Fruit fly (Drosophila melanogaster) whole organism, embryonic: ENCODE results near the gene CG4452.

Experiments used
- Atf-2 ChIP-seq: fragments of 200-800 bp; sonication (Bioruptor generic); optimal IDR thresholded peaks from 2 replicates; lab custom pipeline; 2016; ENCODE audit warnings: missing biosample characterization, missing genetic modification characterization
- CG10147 ChIP-seq: fragments of 200-800 bp; sonication (Bioruptor generic); optimal IDR thresholded peaks from 2 replicates; lab custom pipeline; 2019; ENCODE audit warnings: missing biosample characterization, mild to moderate bottlenecking, missing genetic modification characterization, moderate library complexity
- CG10321 ChIP-seq: fragments of 200-800 bp; sonication (Bioruptor generic); IDR thresholded peaks from 2 replicates; pipeline ENCODE4 v1.3.6; 2022; ENCODE audit warnings: missing biosample characterization, missing genetic modification characterization
- CG11085 ChIP-seq: fragments of 200-800 bp; sonication (Bioruptor generic); IDR thresholded peaks from 2 replicates; pipeline ENCODE4 v1.3.6; 2022; ENCODE audit warnings: missing biosample characterization, missing genetic modification characterization
- CG12104 ChIP-seq: fragments of 200-800 bp; sonication (Bioruptor generic); optimal IDR thresholded peaks from 3 replicates; lab custom pipeline; 2016; ENCODE audit warnings: missing biosample characterization, missing genetic modification characterization
- CG12155 ChIP-seq: fragments of 200-800 bp; sonication (Bioruptor generic); optimal IDR thresholded peaks from 3 replicates; lab custom pipeline; 2016; ENCODE audit warnings: missing biosample characterization, missing genetic modification characterization
- CG12219 ChIP-seq: fragments of 200-800 bp; sonication (Bioruptor generic); optimal IDR thresholded peaks from 3 replicates; lab custom pipeline; 2018; ENCODE audit warnings: missing biosample characterization, mild to moderate bottlenecking, missing genetic modification characterization
- CG12391 ChIP-seq: fragments of 200-800 bp; sonication (Bioruptor generic); optimal IDR thresholded peaks from 3 replicates; lab custom pipeline; 2018; ENCODE audit warnings: missing biosample characterization, mild to moderate bottlenecking, missing genetic modification characterization, moderate library complexity
- CG12769 ChIP-seq: fragments of 200-800 bp; sonication (Bioruptor generic); optimal IDR thresholded peaks from 2 replicates; lab custom pipeline; 2019; ENCODE audit warnings: missing biosample characterization, mild to moderate bottlenecking, missing genetic modification characterization, moderate library complexity
- CG14014 ChIP-seq: fragments of 200-800 bp; sonication (Bioruptor generic); IDR thresholded peaks from 2 replicates; pipeline ENCODE4 v1.3.6; 2022; ENCODE audit warnings: missing biosample characterization, missing genetic modification characterization
- CG15011 ChIP-seq: fragments of 200-800 bp; sonication (Bioruptor generic); optimal IDR thresholded peaks from 3 replicates; lab custom pipeline; 2018; ENCODE audit warnings: missing biosample characterization, mild to moderate bottlenecking, missing genetic modification characterization
- CG15479 ChIP-seq: fragments of 200-800 bp; sonication (Bioruptor generic); optimal IDR thresholded peaks from 3 replicates; lab custom pipeline; 2019; ENCODE audit warnings: missing biosample characterization, mild to moderate bottlenecking, missing genetic modification characterization, moderate library complexity
- CG16779 ChIP-seq: fragments of 200-800 bp; sonication (Bioruptor generic); IDR thresholded peaks from 2 replicates; pipeline ENCODE4 v1.3.6; 2022; ENCODE audit warnings: missing biosample characterization, missing genetic modification characterization
- CG17385 ChIP-seq: fragments of 200-800 bp; sonication (Bioruptor generic); optimal IDR thresholded peaks from 3 replicates; lab custom pipeline; 2018; ENCODE audit warnings: missing biosample characterization, mild to moderate bottlenecking, missing genetic modification characterization
- CG17568 ChIP-seq: fragments of 200-800 bp; sonication (Bioruptor generic); optimal IDR thresholded peaks from 2 replicates; lab custom pipeline; 2018; ENCODE audit warnings: missing biosample characterization, mild to moderate bottlenecking, missing genetic modification characterization, moderate library complexity
- CG1832 ChIP-seq: fragments of 200-800 bp; sonication (Bioruptor generic); optimal IDR thresholded peaks from 2 replicates; lab custom pipeline; 2017; ENCODE audit warnings: missing biosample characterization, mild to moderate bottlenecking, missing genetic modification characterization, inconsistent platforms
- CG30403 ChIP-seq: fragments of 200-800 bp; sonication (Bioruptor generic); optimal IDR thresholded peaks from 3 replicates; lab custom pipeline; 2016; ENCODE audit warnings: missing biosample characterization, missing genetic modification characterization
- CG33557 ChIP-seq: fragments of 200-800 bp; sonication (Bioruptor generic); optimal IDR thresholded peaks from 2 replicates; lab custom pipeline; 2019; ENCODE audit warnings: missing biosample characterization, mild to moderate bottlenecking, missing genetic modification characterization, moderate library complexity
- CG34376 ChIP-seq: fragments of 200-800 bp; sonication (Bioruptor generic); optimal IDR thresholded peaks from 2 replicates; lab custom pipeline; 2018; ENCODE audit warnings: missing biosample characterization, mild to moderate bottlenecking, missing genetic modification characterization
- CG4820 ChIP-seq: fragments of 200-800 bp; sonication (Bioruptor generic); optimal IDR thresholded peaks from 3 replicates; lab custom pipeline; 2016; ENCODE audit warnings: missing biosample characterization, missing genetic modification characterization
- CG9437 ChIP-seq: fragments of 200-800 bp; sonication (Bioruptor generic); optimal IDR thresholded peaks from 2 replicates; lab custom pipeline; 2018; ENCODE audit warnings: missing biosample characterization, mild to moderate bottlenecking, missing genetic modification characterization
- Camta ChIP-seq: fragments of 200-800 bp; sonication (Bioruptor generic); optimal IDR thresholded peaks from 2 replicates; lab custom pipeline; 2016; ENCODE audit warnings: missing biosample characterization, missing genetic modification characterization
- D ChIP-seq, 2 experiments: fragments of 200-800 bp in 1 of 2; fragments of >200 bp in 1 of 2; sonication (Bioruptor generic) in 1 of 2; optimal IDR thresholded peaks; 2 replicates in 1 of 2; 3 replicates in 1 of 2; lab custom pipeline; 2017; ENCODE audit warnings: mild to moderate bottlenecking in 1 of 2, missing biosample characterization in 1 of 2, missing genetic modification characterization in 1 of 2, missing genetic modification reagents in 1 of 2
- Dll ChIP-seq: fragments of 200-800 bp; sonication (Bioruptor generic); IDR thresholded peaks from 4 replicates; pipeline ENCODE4 v1.3.6; 2022; ENCODE audit warnings: missing biosample characterization, missing genetic modification characterization; ENCODE audit not compliant: partially characterized antibody
- ERR ChIP-seq: fragments of 200-800 bp; sonication (Bioruptor generic); optimal IDR thresholded peaks from 2 replicates; lab custom pipeline; 2016; ENCODE audit warnings: missing biosample characterization, missing genetic modification characterization
- Jarid2 ChIP-seq: fragments of 200-800 bp; sonication (Bioruptor generic); optimal IDR thresholded peaks from 3 replicates; lab custom pipeline; 2017; ENCODE audit warnings: mild to moderate bottlenecking, missing biosample characterization, missing genetic modification reagents, missing genetic modification characterization
- Lim3 ChIP-seq: fragments of 200-800 bp; sonication (Bioruptor generic); IDR thresholded peaks from 2 replicates; pipeline ENCODE4 v1.3.6; 2022; ENCODE audit warnings: missing biosample characterization, missing genetic modification characterization
- MBD-R2 ChIP-seq: fragments of 200-800 bp; sonication (Bioruptor generic); IDR thresholded peaks from 2 replicates; pipeline ENCODE4 v1.3.6; 2022; ENCODE audit warnings: missing biosample characterization, missing genetic modification characterization
- Nf-YB ChIP-seq: fragments of 200-800 bp; sonication (Bioruptor generic); optimal IDR thresholded peaks from 3 replicates; lab custom pipeline; 2019; ENCODE audit warnings: missing biosample characterization, mild to moderate bottlenecking, missing genetic modification characterization, moderate library complexity
- Pdp1 ChIP-seq, 2 experiments: fragments of 200-800 bp; sonication (Bioruptor generic); optimal IDR thresholded peaks; 3 replicates each; lab custom pipeline; 2016; ENCODE audit warnings: missing biosample characterization in 2 of 2, missing genetic modification characterization in 2 of 2, mild to moderate bottlenecking in 1 of 2, moderate library complexity in 1 of 2
- Rfx ChIP-seq: fragments of 200-800 bp; sonication (Bioruptor generic); IDR thresholded peaks from 2 replicates; pipeline ENCODE4 v1.3.6; 2022; ENCODE audit warnings: missing biosample characterization, missing genetic modification characterization
- Vsx1 ChIP-seq: fragments of 200-800 bp; sonication (Bioruptor generic); optimal IDR thresholded peaks from 2 replicates; lab custom pipeline; 2017; ENCODE audit warnings: missing biosample characterization, mild to moderate bottlenecking, missing genetic modification characterization, missing genetic modification reagents
- ase ChIP-seq: fragments of 200-800 bp; sonication (Bioruptor generic); IDR thresholded peaks from 3 replicates; pipeline ENCODE4 v1.3.6; 2022; ENCODE audit warnings: missing biosample characterization, missing genetic modification characterization
- az2 ChIP-seq: fragments of 200-800 bp; sonication (Bioruptor generic); optimal IDR thresholded peaks from 3 replicates; lab custom pipeline; 2016; ENCODE audit warnings: missing biosample characterization, missing genetic modification characterization
- bbx ChIP-seq: fragments of 200-800 bp; sonication (Bioruptor generic); IDR thresholded peaks from 2 replicates; pipeline ENCODE4 v1.3.6; 2022; ENCODE audit warnings: missing biosample characterization, missing genetic modification characterization; ENCODE audit not compliant: partially characterized antibody
- en ChIP-seq: fragments of 200-800 bp; sonication (Bioruptor generic); optimal IDR thresholded peaks from 2 replicates; lab custom pipeline; 2016; ENCODE audit warnings: missing biosample characterization, missing genetic modification characterization
- ewg ChIP-seq: fragments of 200-800 bp; sonication (Bioruptor generic); optimal IDR thresholded peaks from 3 replicates; lab custom pipeline; 2017; ENCODE audit warnings: mild to moderate bottlenecking, missing biosample characterization, missing genetic modification reagents, missing genetic modification characterization
- exex ChIP-seq: fragments of 200-800 bp; sonication (Bioruptor generic); optimal IDR thresholded peaks from 4 replicates; lab custom pipeline; 2018; ENCODE audit warnings: missing biosample characterization, mild to moderate bottlenecking, missing genetic modification characterization, moderate library complexity
- gem ChIP-seq: fragments of 200-800 bp; sonication (Bioruptor generic); optimal IDR thresholded peaks from 2 replicates; lab custom pipeline; 2019; ENCODE audit warnings: missing biosample characterization, mild to moderate bottlenecking, missing genetic modification characterization, moderate library complexity
- kah ChIP-seq: fragments of 200-800 bp; sonication (Bioruptor generic); optimal IDR thresholded peaks from 2 replicates; lab custom pipeline; 2018; ENCODE audit warnings: missing biosample characterization, mild to moderate bottlenecking, missing genetic modification characterization
- ken ChIP-seq: fragments of 200-800 bp; sonication (Bioruptor generic); IDR thresholded peaks from 3 replicates; pipeline ENCODE4 v1.3.6; 2022; ENCODE audit warnings: missing biosample characterization, missing genetic modification characterization
- kni ChIP-seq: fragments of 200-800 bp; sonication (Bioruptor generic); optimal IDR thresholded peaks from 3 replicates; lab custom pipeline; 2017; ENCODE audit warnings: mild to moderate bottlenecking, missing biosample characterization, missing genetic modification reagents, missing genetic modification characterization
- oc ChIP-seq: fragments of 200-800 bp; sonication (Bioruptor generic); optimal IDR thresholded peaks from 2 replicates; lab custom pipeline; 2018; ENCODE audit warnings: missing biosample characterization, mild to moderate bottlenecking, missing genetic modification characterization, moderate library complexity
- pita ChIP-seq: fragments of 200-800 bp; sonication (Bioruptor generic); optimal IDR thresholded peaks from 2 replicates; lab custom pipeline; 2017; ENCODE audit warnings: missing biosample characterization, mild to moderate bottlenecking, missing genetic modification characterization
- repo ChIP-seq: fragments of 200-800 bp; sonication (Bioruptor generic); optimal IDR thresholded peaks from 2 replicates; lab custom pipeline; 2016; ENCODE audit warnings: missing biosample characterization, missing genetic modification characterization
- shn ChIP-seq: fragments of 200-800 bp; sonication (Bioruptor generic); optimal IDR thresholded peaks from 3 replicates; lab custom pipeline; 2016; ENCODE audit warnings: missing biosample characterization, missing genetic modification characterization
- ssp ChIP-seq: fragments of 200-800 bp; sonication (Bioruptor generic); IDR thresholded peaks from 2 replicates; pipeline ENCODE4 v1.3.6; 2022; ENCODE audit warnings: missing biosample characterization, missing genetic modification characterization
- tgo ChIP-seq: fragments of 200-800 bp; sonication (Bioruptor generic); IDR thresholded peaks from 3 replicates; pipeline ENCODE4 v1.3.6; 2022; ENCODE audit warnings: missing biosample characterization, missing genetic modification characterization
- vvl ChIP-seq: fragments of 200-800 bp; sonication (Bioruptor generic); IDR thresholded peaks from 2 replicates; pipeline ENCODE4 v1.3.6; 2022; ENCODE audit warnings: missing biosample characterization, missing genetic modification characterization

The CG4452 gene

dm6 chr3L:9401354-9402156, 34.4 kb downstream of the CG4452 start (continued):
- TF ChIP-seq Dll (no peak), ssp (GFP tag; lab: Robert Waterston, UW) (no peak), CG17385 (GFP tag; lab: Kevin White, UChicago) (peak; percentile 11), ken (GFP tag; lab: Robert Waterston, UW) (no peak), vvl (GFP tag; lab: Robert Waterston, UW) (peak; percentile 85), kni (GFP tag; lab: Kevin White, UChicago) (peak; percentile 39), CG10147 (GFP tag; lab: Kevin White, UChicago) (no peak), CG15011 (no peak), exex (tag; lab: Kevin White, UChicago) (peak; percentile 26), Rfx (GFP tag; lab: Robert Waterston, UW) (no peak), CG33557 (GFP tag; lab: Kevin White, UChicago) (no peak), az2 (GFP tag; lab: Kevin White, UChicago) (no peak), CG4820 (GFP tag; lab: Kevin White, UChicago) (no peak), CG1832 (GFP tag; lab: Kevin White, UChicago) (peak; percentile 85), CG12391 (tag; lab: Kevin White, UChicago) (no peak), CG9437 (GFP tag; lab: Kevin White, UChicago) (no peak), ewg (GFP tag; lab: Kevin White, UChicago) (no peak), Pdp1 (GFP tag; optimal IDR thresholded peaks at IDR 0.05; lab: Kevin White, UChicago) (no peak), pita (no peak), Vsx1 (GFP tag; lab: Kevin White, UChicago) (no peak), Lim3 (GFP tag; lab: Robert Waterston, UW) (no peak), Nf-YB (GFP tag; lab: Kevin White, UChicago) (no peak), CG12769 (tag; lab: Kevin White, UChicago) (no peak), CG12219 (GFP tag; lab: Kevin White, UChicago) (no peak), D (optimal IDR thresholded peaks at IDR 0.05; lab: Kevin White, UChicago) (peak; percentile 6), D (GFP tag; optimal IDR thresholded peaks at IDR 0.05; lab: Kevin White, UChicago) (no peak), shn (no peak), CG15479 (GFP tag; lab: Kevin White, UChicago) (peak; percentile 91), CG17568 (no peak), CG34376 (GFP tag; lab: Kevin White, UChicago) (peak; percentile 10), Jarid2 (GFP tag; lab: Kevin White, UChicago) (no peak), CG12104 (GFP tag; lab: Kevin White, UChicago) (no peak), CG12155 (GFP tag; lab: Kevin White, UChicago) (no peak), Camta (GFP tag; lab: Kevin White, UChicago) (no peak), tgo (no peak), CG30403 (no peak), ase (GFP tag; lab: Robert Waterston, UW) (no peak), MBD-R2 (peak; percentile 20; the same call in 1 of the 2 replicates), CG11085 (GFP tag; lab: Robert Waterston, UW) (no peak), oc (tag; lab: Kevin White, UChicago) (no peak), en (GFP tag; lab: Kevin White, UChicago) (no peak), CG10321 (peak; percentile 58; the same call in 1 of the 2 replicates), Atf-2 (GFP tag; lab: Kevin White, UChicago) (no peak), gem (tag; lab: Kevin White, UChicago) (no peak), bbx (GFP tag; lab: Robert Waterston, UW) (no peak), ERR (no peak), kah (GFP tag; lab: Kevin White, UChicago) (no peak), repo (no peak), CG16779 (GFP tag; lab: Robert Waterston, UW) (no peak), CG14014 (GFP tag; lab: Robert Waterston, UW) (no peak)
